Worm (Caenorhabditis elegans) whole organism, midembryonic: ENCODE results near the gene srt-67.

Experiments used
- T22C8.4 ChIP-seq: fragments of 200-800 bp; sonication (Bioruptor generic); IDR thresholded peaks from 2 replicates; pipeline ENCODE4 v1.3.6; 2022; ENCODE audit warnings: missing genetic modification characterization, missing compliant biosample characterization
- med-1 ChIP-seq: sonication (generic microtip); optimal IDR thresholded peaks from 2 replicates; lab custom pipeline; 2017; ENCODE audit warnings: missing genetic modification characterization, mild to moderate bottlenecking, missing compliant biosample characterization, antibody characterized with exemption, missing genetic modification reagents; ENCODE audit not compliant: insufficient read depth
- tab-1 ChIP-seq: fragments of 200-800 bp; sonication (Bioruptor generic); IDR thresholded peaks from 2 replicates; pipeline ENCODE4 v1.3.6; 2022; ENCODE audit warnings: missing genetic modification characterization, missing compliant biosample characterization
- ztf-23 ChIP-seq: fragments of 200-800 bp; sonication (Bioruptor generic); IDR thresholded peaks from 2 replicates; pipeline ENCODE4 v1.3.6; 2022; ENCODE audit warnings: missing genetic modification reagents, missing genetic modification characterization, missing compliant biosample characterization
- ztf-29 ChIP-seq: fragments of 200-800 bp; sonication (Bioruptor generic); IDR thresholded peaks from 2 replicates; pipeline ENCODE4 v1.3.6; 2022; ENCODE audit warnings: missing genetic modification reagents, missing genetic modification characterization, missing compliant biosample characterization

- no peak for TF ChIP-seq T22C8.4
- no peak for TF ChIP-seq ztf-29
- TF ChIP-seq ztf-23: no peak
- TF ChIP-seq med-1 (GFP tag; lab: Kevin White, UChicago): no peak
- TF ChIP-seq tab-1 (GFP tag; lab: Robert Waterston, UW): no peak
These were observed at the start of gene srt-67 for ce11 chrV:5257358-5257757.
